Fruit fly (Drosophila melanogaster) whole organism, prepupa: ENCODE measurements around the gene CG8541.

ENCODE experiments used
- Blimp-1 ChIP-seq: fragments of 200-800 bp; sonication (Bioruptor generic); optimal IDR thresholded peaks from 3 replicates; lab custom pipeline; 2017; ENCODE audit warnings: missing biosample characterization, missing genetic modification characterization, mild to moderate bottlenecking, moderate library complexity, missing genetic modification reagents
- CG10669 ChIP-seq: fragments of 200-800 bp; sonication (Bioruptor generic); optimal IDR thresholded peaks from 3 replicates; lab custom pipeline; 2018; ENCODE audit warnings: missing biosample characterization, mild to moderate bottlenecking, missing genetic modification characterization, moderate library complexity
- CG11762 ChIP-seq: fragments of 200-800 bp; sonication (Bioruptor generic); optimal IDR thresholded peaks from 3 replicates; lab custom pipeline; 2016; ENCODE audit warnings: missing biosample characterization, missing genetic modification characterization; ENCODE audit not compliant: insufficient read depth
- CG11902 ChIP-seq: fragments of 200-800 bp; sonication (Bioruptor generic); optimal IDR thresholded peaks from 3 replicates; lab custom pipeline; 2016; ENCODE audit warnings: missing biosample characterization, missing genetic modification characterization
- CG15336 ChIP-seq: fragments of 200-800 bp; sonication (Bioruptor generic); IDR thresholded peaks from 2 replicates; pipeline ENCODE4 v1.3.6; 2022; ENCODE audit warnings: missing biosample characterization, missing genetic modification characterization
- CG1621 ChIP-seq: fragments of 200-800 bp; sonication (Bioruptor generic); optimal IDR thresholded peaks from 3 replicates; lab custom pipeline; 2018; ENCODE audit warnings: missing biosample characterization, mild to moderate bottlenecking, missing genetic modification characterization
- CG16779 ChIP-seq: fragments of 200-800 bp; sonication (Bioruptor generic); optimal IDR thresholded peaks from 3 replicates; lab custom pipeline; 2017; ENCODE audit warnings: missing biosample characterization, mild to moderate bottlenecking, missing genetic modification characterization
- CG3032 ChIP-seq: fragments of 200-800 bp; optimal IDR thresholded peaks from 2 replicates; lab custom pipeline; 2019; ENCODE audit warnings: missing biosample characterization, mild to moderate bottlenecking, missing genetic modification characterization, moderate library complexity
- CG31627 ChIP-seq: fragments of 200-800 bp; sonication (Bioruptor generic); optimal IDR thresholded peaks from 3 replicates; lab custom pipeline; 2016; ENCODE audit warnings: missing biosample characterization, missing genetic modification characterization
- CG32006 ChIP-seq: fragments of 200-800 bp; sonication (Bioruptor generic); optimal IDR thresholded peaks from 3 replicates; lab custom pipeline; 2017; ENCODE audit warnings: missing biosample characterization, mild to moderate bottlenecking, missing genetic modification characterization
- CG34406 ChIP-seq: fragments of 200-800 bp; sonication (Bioruptor generic); optimal IDR thresholded peaks from 3 replicates; lab custom pipeline; 2016; ENCODE audit warnings: missing biosample characterization, missing genetic modification characterization
- CG4318 ChIP-seq: fragments of 200-800 bp; sonication (Bioruptor generic); optimal IDR thresholded peaks from 3 replicates; lab custom pipeline; 2017; ENCODE audit warnings: missing biosample characterization, mild to moderate bottlenecking, missing genetic modification characterization
- CG6276 ChIP-seq: fragments of 200-800 bp; sonication (Bioruptor generic); optimal IDR thresholded peaks from 2 replicates; lab custom pipeline; 2017; ENCODE audit warnings: missing biosample characterization, mild to moderate bottlenecking, missing genetic modification characterization
- CG6792 ChIP-seq: fragments of 200-800 bp; sonication (Bioruptor generic); optimal IDR thresholded peaks from 3 replicates; lab custom pipeline; 2016; ENCODE audit warnings: missing biosample characterization, missing genetic modification characterization
- CG7368 ChIP-seq: fragments of 200-800 bp; sonication (Bioruptor generic); optimal IDR thresholded peaks from 3 replicates; lab custom pipeline; 2016; ENCODE audit warnings: missing biosample characterization, missing genetic modification characterization
- CG8119 ChIP-seq: fragments of 200-800 bp; sonication (Bioruptor generic); IDR thresholded peaks from 3 replicates; pipeline ENCODE4 v1.3.6; 2022; ENCODE audit warnings: missing biosample characterization, missing genetic modification characterization
- CG8319 ChIP-seq: fragments of 200-800 bp; sonication (Bioruptor generic); optimal IDR thresholded peaks from 3 replicates; lab custom pipeline; 2016; ENCODE audit warnings: missing biosample characterization, missing genetic modification characterization
- CG8632 ChIP-seq: fragments of 200-800 bp; sonication (Bioruptor generic); optimal IDR thresholded peaks from 3 replicates; lab custom pipeline; 2016; ENCODE audit warnings: missing biosample characterization, missing genetic modification characterization
- CG9139 ChIP-seq: fragments of 200-800 bp; sonication (Bioruptor generic); optimal IDR thresholded peaks from 3 replicates; lab custom pipeline; 2017; ENCODE audit warnings: missing biosample characterization, mild to moderate bottlenecking, missing genetic modification characterization
- Eip78C ChIP-seq: fragments of 200-800 bp; sonication (Bioruptor generic); peaks from one replicate; lab custom pipeline; 2016; ENCODE audit warnings: missing biosample characterization, missing genetic modification characterization
- Ets21C ChIP-seq: fragments of 200-800 bp; sonication (Bioruptor generic); optimal IDR thresholded peaks from 3 replicates; lab custom pipeline; 2016; ENCODE audit warnings: missing biosample characterization, missing genetic modification characterization
- Ets96B ChIP-seq: fragments of 200-800 bp; optimal IDR thresholded peaks from 2 replicates; lab custom pipeline; 2019; ENCODE audit warnings: missing biosample characterization, mild to moderate bottlenecking, missing genetic modification characterization, moderate library complexity
- Gug ChIP-seq: fragments of 200-800 bp; sonication (Bioruptor generic); IDR thresholded peaks from 2 replicates; pipeline ENCODE4 v1.3.6; 2022; ENCODE audit warnings: missing biosample characterization, missing genetic modification characterization
- Hr39 ChIP-seq: fragments of 200-800 bp; sonication (Bioruptor generic); optimal IDR thresholded peaks from 2 replicates; lab custom pipeline; 2016; ENCODE audit warnings: missing biosample characterization, missing genetic modification characterization
- Lpt ChIP-seq: fragments of 200-800 bp; sonication (Bioruptor generic); optimal IDR thresholded peaks from 3 replicates; lab custom pipeline; 2016; ENCODE audit warnings: missing biosample characterization, missing genetic modification characterization
- Met ChIP-seq: fragments of 200-800 bp; sonication (Bioruptor generic); optimal IDR thresholded peaks from 3 replicates; lab custom pipeline; 2016; ENCODE audit warnings: missing biosample characterization, missing genetic modification characterization
- OdsH ChIP-seq: fragments of 200-800 bp; sonication (Bioruptor generic); optimal IDR thresholded peaks from 3 replicates; lab custom pipeline; 2016; ENCODE audit warnings: missing biosample characterization, missing genetic modification characterization
- Sox102F ChIP-seq: fragments of 200-800 bp; sonication (Bioruptor generic); optimal IDR thresholded peaks from 2 replicates; lab custom pipeline; 2016; ENCODE audit warnings: missing biosample characterization, mild to moderate bottlenecking, missing genetic modification characterization
- Sox15 ChIP-seq: fragments of 200-800 bp; sonication (Bioruptor generic); optimal IDR thresholded peaks from 3 replicates; lab custom pipeline; 2016; ENCODE audit warnings: missing biosample characterization, missing genetic modification characterization
- achi ChIP-seq: fragments of 200-800 bp; sonication (Bioruptor generic); optimal IDR thresholded peaks from 3 replicates; lab custom pipeline; 2016; ENCODE audit warnings: missing biosample characterization, missing genetic modification characterization
- acj6 ChIP-seq: fragments of 200-800 bp; sonication (Bioruptor generic); optimal IDR thresholded peaks from 3 replicates; lab custom pipeline; 2016; ENCODE audit warnings: missing biosample characterization, missing genetic modification characterization
- dac ChIP-seq: fragments of 200-800 bp; sonication (Bioruptor generic); optimal IDR thresholded peaks from 2 replicates; lab custom pipeline; 2017; ENCODE audit warnings: missing biosample characterization, mild to moderate bottlenecking, missing genetic modification characterization
- dsx ChIP-seq: fragments of 200-800 bp; optimal IDR thresholded peaks from 3 replicates; lab custom pipeline; 2019; ENCODE audit warnings: missing biosample characterization, mild to moderate bottlenecking, missing genetic modification characterization, moderate library complexity; ENCODE audit not compliant: poor library complexity, severe bottlenecking
- fd59A ChIP-seq: fragments of 200-800 bp; sonication (Bioruptor generic); optimal IDR thresholded peaks from 2 replicates; lab custom pipeline; 2017; ENCODE audit warnings: missing biosample characterization, mild to moderate bottlenecking, missing genetic modification characterization, missing genetic modification reagents
- fd85E ChIP-seq: fragments of 200-800 bp; sonication (Bioruptor generic); optimal IDR thresholded peaks from 3 replicates; lab custom pipeline; 2016; ENCODE audit warnings: missing biosample characterization, missing genetic modification characterization
- fkh ChIP-seq: fragments of 200-800 bp; sonication (Bioruptor generic); optimal IDR thresholded peaks from 3 replicates; lab custom pipeline; 2017; ENCODE audit warnings: missing biosample characterization, mild to moderate bottlenecking, missing genetic modification characterization, moderate library complexity
- net ChIP-seq: fragments of 200-800 bp; sonication (Bioruptor generic); optimal IDR thresholded peaks from 3 replicates; lab custom pipeline; 2016; ENCODE audit warnings: missing biosample characterization, missing genetic modification characterization
- pdm3 ChIP-seq: fragments of 200-800 bp; sonication (Bioruptor generic); optimal IDR thresholded peaks from 3 replicates; lab custom pipeline; 2016; ENCODE audit warnings: missing biosample characterization, missing genetic modification characterization
- salr ChIP-seq, 2 experiments: fragments of 200-800 bp; sonication (Bioruptor generic); optimal IDR thresholded peaks; 3 replicates each; lab custom pipeline; 2016 to 2018; ENCODE audit warnings: missing biosample characterization in 2 of 2, missing genetic modification characterization in 2 of 2, mild to moderate bottlenecking in 1 of 2
- spab ChIP-seq: fragments of 200-800 bp; sonication (Bioruptor generic); optimal IDR thresholded peaks from 2 replicates; lab custom pipeline; 2017; ENCODE audit warnings: missing biosample characterization, mild to moderate bottlenecking, missing genetic modification characterization, missing genetic modification reagents
- ss ChIP-seq, 2 experiments: fragments of 200-800 bp; sonication (Bioruptor generic); optimal IDR thresholded peaks; 2 replicates in 1 of 2; 3 replicates in 1 of 2; lab custom pipeline; 2017 to 2018; ENCODE audit warnings: mild to moderate bottlenecking in 2 of 2, missing biosample characterization in 2 of 2, missing genetic modification characterization in 2 of 2, moderate library complexity in 1 of 2
- topi ChIP-seq: fragments of 200-800 bp; sonication (Bioruptor generic); optimal IDR thresholded peaks from 3 replicates; lab custom pipeline; 2016; ENCODE audit warnings: missing biosample characterization, missing genetic modification characterization
- vri ChIP-seq: fragments of 200-800 bp; sonication (Bioruptor generic); optimal IDR thresholded peaks from 3 replicates; lab custom pipeline; 2016; ENCODE audit warnings: missing biosample characterization, mild to moderate bottlenecking, missing genetic modification characterization

Gene CG8541

DNA sequence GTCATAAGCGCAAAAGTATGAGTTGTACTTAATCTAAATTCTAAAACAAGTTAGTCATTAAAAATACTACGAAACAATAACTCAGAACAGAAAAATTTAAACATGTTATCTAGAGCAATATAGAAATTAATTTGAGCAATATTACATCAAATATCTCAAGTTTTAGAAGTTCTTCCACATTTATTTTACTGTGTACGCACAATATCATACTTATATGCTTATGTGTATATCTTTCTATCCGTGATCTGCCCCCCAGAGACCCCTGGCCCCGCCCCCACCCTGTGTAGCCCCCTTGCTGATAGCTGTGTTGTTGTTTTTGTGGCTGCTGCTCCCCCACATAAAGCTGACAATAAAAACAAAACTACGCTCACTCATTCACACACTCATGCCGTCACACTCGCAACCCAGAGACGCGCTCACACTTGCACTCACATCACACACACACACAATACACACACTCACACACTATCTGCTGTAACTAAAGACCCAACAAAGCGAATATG lies 38.0 kb upstream of the CG8541 start (continued):
- TF ChIP-seq fd59A (GFP tag; lab: Kevin White, UChicago) (peak; percentile 27), CG34406 (GFP tag; lab: Kevin White, UChicago) (peak; percentile 0), CG16779 (peak; percentile 8), Gug (GFP tag; lab: Robert Waterston, UW) (peak; percentile 68), ss (GFP tag; optimal IDR thresholded peaks at IDR 0.05; lab: Kevin White, UChicago) (peak; percentile 28 to 53), Lpt (GFP tag; lab: Kevin White, UChicago) (peak; percentile 44), CG9139 (peak; percentile 42), CG3032 (peak; percentile 40), Ets96B (tag; lab: Kevin White, UChicago) (peak; percentile 47), CG11762 (no peak), dsx (GFP tag; lab: Kevin White, UChicago) (peak; percentile 33), dac (GFP tag; lab: Kevin White, UChicago) (peak; percentile 24), CG31627 (GFP tag; lab: Kevin White, UChicago) (no peak), CG10669 (peak; percentile 23), OdsH (GFP tag; lab: Kevin White, UChicago) (peak; percentile 36), acj6 (GFP tag; lab: Kevin White, UChicago) (no peak)

- TF ChIP-seq CG6276 (GFP tag; lab: Kevin White, UChicago) = no peak
Measured at dm6 chr3L:7434198-7434597, 37.2 kb upstream of the CG8541 start.

DNA sequence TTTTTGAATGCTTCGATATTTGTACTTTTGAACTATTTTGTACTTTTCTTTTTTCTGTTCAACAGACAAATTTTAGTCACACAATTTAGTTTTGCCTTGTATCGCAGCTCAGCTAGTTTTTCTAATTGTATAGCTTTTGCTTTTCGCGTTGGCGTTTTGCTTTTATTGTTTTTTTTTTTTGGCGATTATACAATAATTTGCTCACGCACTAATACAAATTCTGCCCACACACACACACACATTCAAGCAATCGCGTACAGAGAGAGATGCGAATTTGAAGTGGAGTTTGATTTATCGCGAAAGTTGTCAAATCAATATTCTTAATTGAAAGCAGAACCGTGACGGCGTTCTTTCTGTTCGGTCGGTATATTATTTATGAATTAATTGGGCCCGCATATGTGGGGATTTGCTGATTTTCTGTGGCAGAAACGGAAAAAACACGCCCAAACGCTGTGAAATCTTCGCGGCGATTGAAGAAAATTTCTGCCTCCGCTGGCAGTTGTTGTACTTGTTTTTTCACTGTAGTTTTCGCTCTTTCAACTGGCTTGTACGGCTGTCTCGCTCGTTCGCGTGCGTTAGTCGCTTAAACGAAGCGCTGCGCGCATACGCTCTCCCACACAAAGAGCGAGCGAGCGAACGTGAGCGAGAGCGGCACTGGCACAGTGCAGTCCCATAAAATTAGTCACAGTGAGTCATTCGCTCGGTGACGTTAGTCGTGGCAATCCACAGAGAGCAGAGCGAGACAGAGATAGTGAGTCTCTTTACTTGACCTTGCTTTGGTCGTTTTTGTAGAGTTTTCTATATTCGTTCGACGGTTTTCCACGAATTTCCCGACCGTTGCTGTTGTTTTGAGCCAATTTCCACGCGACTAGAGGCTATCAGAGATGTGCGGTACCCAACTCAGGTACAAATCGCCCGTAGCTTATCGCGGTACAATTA lies 36.4 kb upstream of the CG8541 start, which contains the start of gene Rac2:
TSS of gene Rac2 (minus strand) at position 476 of the 939 bp plus-strand sequence.
- TF ChIP-seq CG8632 (GFP tag; lab: Kevin White, UChicago) (no peak), CG8319 (GFP tag; lab: Kevin White, UChicago) (no peak), Eip78C (GFP tag; lab: Kevin White, UChicago) (peak; percentile 83), CG1621 (tag; lab: Kevin White, UChicago) (peak; percentile 52), Ets21C (GFP tag; lab: Kevin White, UChicago) (peak; percentile 29), CG8119 (GFP tag; lab: Robert Waterston, UW) (peak; percentile 57), CG9139 (peak; percentile 59), net (GFP tag; lab: Kevin White, UChicago) (peak; percentile 69), CG31627 (GFP tag; lab: Kevin White, UChicago) (peak; percentile 40), Gug (GFP tag; lab: Robert Waterston, UW) (no peak; the same call in 1 of the 2 replicates), fd85E (GFP tag; lab: Kevin White, UChicago) (peak; percentile 40), CG32006 (GFP tag; lab: Kevin White, UChicago) (peak; percentile 76), Met (GFP tag; lab: Kevin White, UChicago) (peak; percentile 20), dsx (GFP tag; lab: Kevin White, UChicago) (peak; percentile 52), acj6 (GFP tag; lab: Kevin White, UChicago) (peak; percentile 22), pdm3 (GFP tag; lab: Kevin White, UChicago) (peak; percentile 41), salr (GFP tag; optimal IDR thresholded peaks at IDR 0.05; lab: Kevin White, UChicago) (peak; percentile 46 to 67), topi (GFP tag; lab: Kevin White, UChicago) (peak; percentile 31), achi (peak; percentile 58), vri (peak; percentile 78), Blimp-1 (GFP tag; lab: Kevin White, UChicago) (no peak), CG11902 (GFP tag; lab: Kevin White, UChicago) (no peak), CG15336 (peak; percentile 58), Sox102F (peak; percentile 28), fkh (peak; percentile 58), CG16779 (peak; percentile 9), spab (GFP tag; lab: Kevin White, UChicago) (peak; percentile 14), CG6792 (no peak), Hr39 (peak; percentile 28), CG7368 (GFP tag; lab: Kevin White, UChicago) (peak; percentile 41), CG6276 (GFP tag; lab: Kevin White, UChicago) (peak; percentile 70), CG34406 (GFP tag; lab: Kevin White, UChicago) (peak; percentile 7), CG4318 (GFP tag; lab: Kevin White, UChicago) (peak; percentile 4), Sox15 (no peak), ss (GFP tag; optimal IDR thresholded peaks at IDR 0.05; lab: Kevin White, UChicago) (peak; percentile 66 to 70)
